Worm (Caenorhabditis elegans) whole organism, young adult: ENCODE measurements around the gene K08D9.4.

Experiments used
- B0336.3 ChIP-seq: fragments of 200-800 bp; sonication (Bioruptor generic); IDR thresholded peaks from 2 replicates; pipeline ENCODE4 v1.3.6; 2022; ENCODE audit warnings: missing genetic modification characterization, missing compliant biosample characterization
- F37B4.10 ChIP-seq: fragments of 200-800 bp; sonication (Bioruptor generic); IDR thresholded peaks from 2 replicates; pipeline ENCODE4 v1.3.6; 2022; ENCODE audit warnings: missing genetic modification characterization, missing compliant biosample characterization
- athp-1 ChIP-seq: sonication (generic microtip); optimal IDR thresholded peaks from 2 replicates; lab custom pipeline; 2017; ENCODE audit warnings: mild to moderate bottlenecking, missing genetic modification characterization, missing compliant biosample characterization
- ceh-27 ChIP-seq: fragments of 200-800 bp; sonication (Bioruptor generic); optimal IDR thresholded peaks from 2 replicates; lab custom pipeline; 2018; ENCODE audit warnings: mild to moderate bottlenecking, missing genetic modification characterization, moderate library complexity, missing compliant biosample characterization
- zfh-2 ChIP-seq: fragments of 200-800 bp; sonication (Bioruptor generic); conservative IDR thresholded peaks from 2 replicates; pipeline ENCODE4 v1.3.6; 2022; ENCODE audit warnings: missing genetic modification reagents, missing genetic modification characterization, missing compliant biosample characterization

DNA sequence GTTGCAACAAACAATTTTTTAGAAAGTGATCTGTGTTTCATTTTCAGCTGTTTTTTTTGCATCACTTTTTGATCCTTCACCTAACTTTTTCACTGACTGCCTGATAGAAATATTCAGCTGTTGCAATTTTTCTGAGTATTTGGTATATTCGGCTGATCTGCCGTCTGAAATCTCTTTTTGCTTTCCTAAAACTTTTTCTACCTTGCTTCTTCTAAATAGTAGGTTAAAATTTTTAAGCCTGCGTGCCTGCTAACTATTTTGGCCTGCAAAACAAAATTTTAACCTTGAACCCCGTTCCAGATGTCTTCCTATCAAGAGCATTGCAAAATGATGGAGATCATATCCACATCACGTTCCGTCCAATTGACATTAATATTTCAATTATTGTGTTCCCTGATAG is 24.1 kb downstream of the K08D9.4 start, which contains the start of gene srab-8:
- TF ChIP-seq athp-1 (no peak), ceh-27 (GFP tag; lab: Kevin White, UChicago) (no peak), B0336.3 (GFP tag; lab: Robert Waterston, UW) (no peak), F37B4.10 (GFP tag; lab: Robert Waterston, UW) (no peak), zfh-2 (no peak)
